Worm (Caenorhabditis elegans): ENCODE results near the gene sfxn-1.4.

DNA sequence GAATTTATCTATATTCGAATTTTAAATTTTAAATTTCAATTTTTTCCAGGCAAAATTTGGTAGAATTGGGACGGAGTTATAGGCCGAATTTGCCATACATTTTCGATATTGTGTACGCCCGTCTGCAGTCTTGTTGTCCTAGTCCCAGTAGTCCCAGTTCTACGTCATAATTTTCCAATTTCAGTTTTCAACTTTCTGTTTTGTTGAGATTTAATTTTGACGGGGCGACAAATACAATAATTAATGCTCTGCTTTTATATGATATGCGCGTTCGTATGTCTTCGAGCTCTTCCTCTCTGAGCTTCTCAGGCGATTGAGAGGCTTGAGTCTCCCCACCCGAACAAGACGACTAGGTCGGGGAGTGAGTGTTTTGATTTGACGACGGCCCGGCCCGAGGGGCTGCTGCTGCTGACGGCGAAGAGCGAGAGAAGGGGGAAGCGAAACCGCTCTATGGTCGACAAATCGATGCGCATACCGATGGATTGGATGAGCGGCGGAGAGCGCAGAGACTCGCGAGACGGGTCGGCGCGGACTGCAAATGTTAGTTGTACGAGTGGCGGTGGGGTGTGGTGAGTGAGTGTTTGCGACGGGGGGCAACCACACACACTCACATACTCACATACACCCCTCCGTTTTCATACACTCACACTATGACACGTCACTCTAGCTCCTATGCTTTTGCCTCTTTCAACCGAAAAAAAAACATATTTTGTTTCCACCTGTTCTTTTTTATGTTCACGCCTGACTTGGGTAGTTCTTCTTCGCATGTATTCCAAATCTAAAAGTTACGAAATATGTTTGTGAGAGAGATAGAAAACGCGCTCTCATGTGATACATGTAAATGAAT, 46.1 kb downstream of the sfxn-1.4 start:
- TF ChIP-seq him-1 (tag; optimal IDR thresholded peaks at IDR 0.05) = peak; percentile 38
- peak; percentile 59 for TF ChIP-seq dao-5 (tag; optimal IDR thresholded peaks at IDR 0.05)

Measured in whole organism, L4/young adult.